Worm (Caenorhabditis elegans): ENCODE measurements around the gene lam-1.
A peak's percentile ranks its signal among the peaks of the same experiment; 100 is the strongest.

- TF ChIP-seq F13C5.2 (tag; optimal IDR thresholded peaks at IDR 0.05) (peak; percentile 59), sea-1 (GFP tag; conservative IDR thresholded peaks at IDR 0.05) (no peak), ama-1 (optimal IDR thresholded peaks at IDR 0.05) (no peak), hnd-1 (tag; optimal IDR thresholded peaks at IDR 0.05) (no peak), B0310.2 (tag; optimal IDR thresholded peaks at IDR 0.05) (no peak), scrt-1 (GFP tag; IDR thresholded peaks at IDR 0.05) (no peak), ceh-36 (tag; optimal IDR thresholded peaks at IDR 0.05) (no peak), pes-1 (GFP tag; IDR thresholded peaks at IDR 0.05) (0 out of 2 replicates have a peak, but pooled peaks have one; percentile 12), aly-1 (tag; optimal IDR thresholded peaks at IDR 0.05) (no peak), hmbx-1 (tag; optimal IDR thresholded peaks at IDR 0.05) (no peak), tra-4 (tag; optimal IDR thresholded peaks at IDR 0.05) (no peak), hmg-4 (GFP tag; optimal IDR thresholded peaks at IDR 0.05) (no peak)
These were observed 36.3 kb downstream of the lam-1 start, which contains the start of the genes Y59E9AL.36 and nbet-1 for ce11 chrIV:5209390-5209789.
